Worm (Caenorhabditis elegans): ENCODE results near the gene mak-1.

The mak-1 gene

ce11 chrII:8787376-8787775, 43.5 kb downstream of the mak-1 start:
- TF ChIP-seq hmg-11 (tag; optimal IDR thresholded peaks at IDR 0.05) (peak; percentile 76), nhr-25 (tag; optimal IDR thresholded peaks at IDR 0.05) (peak; percentile 97), ceh-9 (tag; optimal IDR thresholded peaks at IDR 0.05) (no peak), nhr-11 (tag; optimal IDR thresholded peaks at IDR 0.05) (peak; percentile 76), egl-27 (tag; optimal IDR thresholded peaks at IDR 0.05) (peak; percentile 2), ztf-11 (tag; optimal IDR thresholded peaks at IDR 0.05) (no peak), nhr-67 (tag; optimal IDR thresholded peaks at IDR 0.05) (no peak), pqm-1 (tag; optimal IDR thresholded peaks at IDR 0.05) (peak; percentile 86), nhr-77 (tag; optimal IDR thresholded peaks at IDR 0.05) (no peak), lin-39 (tag; optimal IDR thresholded peaks at IDR 0.05) (peak; percentile 96), ceh-82 (tag; optimal IDR thresholded peaks at IDR 0.05) (peak; percentile 42), elt-3 (tag; optimal IDR thresholded peaks at IDR 0.05) (peak in 1 of 3 experiments; percentile 57), ama-1 (optimal IDR thresholded peaks at IDR 0.05) (peak; percentile 97), fos-1 (tag; optimal IDR thresholded peaks at IDR 0.05) (peak; percentile 78), elt-2 (tag; optimal IDR thresholded peaks at IDR 0.05) (peak; percentile 79), elt-1 (tag; optimal IDR thresholded peaks at IDR 0.05) (peak; percentile 69), jun-1 (tag; optimal IDR thresholded peaks at IDR 0.05) (peak; percentile 96), ztf-4 (tag; optimal IDR thresholded peaks at IDR 0.05) (peak; percentile 59), R02D3.7 (tag; optimal IDR thresholded peaks at IDR 0.05) (peak; percentile 55), unc-62 (GFP tag; optimal IDR thresholded peaks at IDR 0.05) (no peak), pha-4 (tag; optimal IDR thresholded peaks at IDR 0.05) (peak; percentile 99), lsy-12 (tag; optimal IDR thresholded peaks at IDR 0.05) (peak; percentile 94), tbx-2 (tag; optimal IDR thresholded peaks at IDR 0.05) (peak; percentile 87), nhr-23 (tag; optimal IDR thresholded peaks at IDR 0.05) (peak; percentile 98), daf-12 (tag; optimal IDR thresholded peaks at IDR 0.05) (no peak), lin-15B (tag; optimal IDR thresholded peaks at IDR 0.05) (peak; percentile 85), nhr-43 (tag; optimal IDR thresholded peaks at IDR 0.05; ENCODE audit: poor library complexity, severe bottlenecking) (peak; percentile 95), nhr-76 (tag; optimal IDR thresholded peaks at IDR 0.05) (no peak), zag-1 (tag; optimal IDR thresholded peaks at IDR 0.05) (no peak), mdl-1 (tag; optimal IDR thresholded peaks at IDR 0.05) (peak; percentile 55), nhr-28 (tag; optimal IDR thresholded peaks at IDR 0.05) (no peak), eor-1 (tag; optimal IDR thresholded peaks at IDR 0.05) (peak in 1 of 2 experiments; percentile 71), nhr-237 (tag; optimal IDR thresholded peaks at IDR 0.05) (no peak), egl-5 (tag; optimal IDR thresholded peaks at IDR 0.05) (peak; percentile 99), fkh-10 (GFP tag; optimal IDR thresholded peaks at IDR 0.05) (peak; percentile 95), aly-2 (tag; optimal IDR thresholded peaks at IDR 0.05) (peak; percentile 18), ceh-16 (tag; optimal IDR thresholded peaks at IDR 0.05) (no peak), fkh-2 (tag; optimal IDR thresholded peaks at IDR 0.05) (peak; percentile 98), skn-1 (tag; optimal IDR thresholded peaks at IDR 0.05) (peak; percentile 96), nhr-12 (tag; optimal IDR thresholded peaks at IDR 0.05) (no peak), mml-1 (tag; optimal IDR thresholded peaks at IDR 0.05) (no peak), sea-2 (GFP tag; optimal IDR thresholded peaks at IDR 0.05) (no peak), nfya-1 (tag; optimal IDR thresholded peaks at IDR 0.05; ENCODE audit: insufficient read depth) (peak; percentile 98), snpc-4 (tag; optimal IDR thresholded peaks at IDR 0.05) (peak; percentile 58), ceh-28 (tag; optimal IDR thresholded peaks at IDR 0.05) (peak; percentile 96), unc-39 (tag; optimal IDR thresholded peaks at IDR 0.05) (no peak), ZK546.5 (tag; optimal IDR thresholded peaks at IDR 0.05) (no peak)

DNA sequence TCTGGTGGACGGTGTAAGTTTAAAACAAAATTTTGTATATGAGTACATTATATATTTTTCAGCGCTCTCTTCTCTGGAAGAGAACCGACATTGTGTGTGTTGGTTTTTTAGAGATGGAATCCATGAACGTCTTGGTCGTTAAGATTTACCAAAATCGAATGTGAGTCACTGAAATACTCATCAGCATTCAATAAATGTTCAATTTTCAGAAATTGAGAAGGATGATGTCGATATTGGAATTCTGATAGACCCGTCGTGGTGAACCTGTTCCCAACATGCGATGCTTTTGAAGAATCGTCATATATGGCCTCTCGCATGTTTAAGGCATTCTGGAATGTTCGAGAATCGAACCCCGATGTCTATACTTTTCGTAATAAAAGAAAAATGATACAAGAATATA, 44.9 kb downstream of the mak-1 start:
- TF ChIP-seq lsy-12 (tag; optimal IDR thresholded peaks at IDR 0.05) = peak; percentile 21
- TF ChIP-seq aly-2 (tag; optimal IDR thresholded peaks at IDR 0.05) = no peak

Measured in whole organism, L3 larva.